Worm (Caenorhabditis elegans): Measurements from ENCODE around the gene flp-13.

DNA sequence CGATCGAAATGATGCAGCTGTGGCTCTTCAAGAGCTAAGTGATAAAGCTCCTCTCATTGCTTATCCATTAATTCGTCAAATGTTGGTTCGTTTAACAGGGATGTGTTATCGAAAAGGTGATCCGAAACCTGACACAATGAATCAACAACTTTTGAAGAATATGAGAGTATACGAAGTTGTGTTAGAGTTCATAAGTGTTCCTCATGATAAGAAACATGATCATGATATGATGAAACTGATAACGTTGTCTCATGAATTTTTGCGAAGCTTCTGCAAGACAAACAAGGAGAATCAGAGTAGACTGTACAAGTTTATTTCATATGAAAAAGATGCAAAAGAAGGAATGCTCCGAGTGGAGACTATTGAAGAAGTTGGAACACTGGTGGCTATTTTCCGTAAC is 8.9 kb downstream of the flp-13 start:
- TF ChIP-seq ama-1 (optimal IDR thresholded peaks at IDR 0.05) (no peak), nhr-11 (tag; optimal IDR thresholded peaks at IDR 0.05) (no peak), lim-6 (tag; optimal IDR thresholded peaks at IDR 0.05) (no peak), ets-4 (tag; optimal IDR thresholded peaks at IDR 0.05) (no peak), pqm-1 (tag; optimal IDR thresholded peaks at IDR 0.05) (no peak), K02D7.2 (tag; optimal IDR thresholded peaks at IDR 0.05) (no peak)

Data from whole organism, late embryonic.